Fruit fly (Drosophila melanogaster): ENCODE measurements around the gene CG13634.

- peak; percentile 93 for TF ChIP-seq CG11617 (GFP tag; optimal IDR thresholded peaks at IDR 0.05)
- peak; percentile 97 for TF ChIP-seq CG5204 (GFP tag; optimal IDR thresholded peaks at IDR 0.05)
- TF ChIP-seq Hr96 (GFP tag; optimal IDR thresholded peaks at IDR 0.05), result peak; percentile 94
- peak; percentile 81 for TF ChIP-seq CG1620 (GFP tag; optimal IDR thresholded peaks at IDR 0.05)
- no peak for TF ChIP-seq cnc (optimal IDR thresholded peaks at IDR 0.05)
- TF ChIP-seq tj (GFP tag; optimal IDR thresholded peaks at IDR 0.05), result peak; percentile 79
- TF ChIP-seq Clk (GFP tag; optimal IDR thresholded peaks at IDR 0.05), result peak; percentile 92
- peak; percentile 7 for TF ChIP-seq cic (GFP tag; optimal IDR thresholded peaks at IDR 0.05)
- TF ChIP-seq kay (GFP tag; ENCODE audit: borderline replicate concordance), result peak; percentile 71
- TF ChIP-seq bab1 (GFP tag; optimal IDR thresholded peaks at IDR 0.05), result peak; percentile 84
- TF ChIP-seq pad (GFP tag; optimal IDR thresholded peaks at IDR 0.05), result peak; percentile 85
- peak; percentile 93 for TF ChIP-seq CG33017 (tag; optimal IDR thresholded peaks at IDR 0.05)
Observed at dm6 chr3R:24768538-24769401, 21.2 kb downstream of the CG13634 start, which contains the start of gene CG13631.
